Fruit fly (Drosophila melanogaster): ENCODE data around the gene Cyp4d20.

DNA sequence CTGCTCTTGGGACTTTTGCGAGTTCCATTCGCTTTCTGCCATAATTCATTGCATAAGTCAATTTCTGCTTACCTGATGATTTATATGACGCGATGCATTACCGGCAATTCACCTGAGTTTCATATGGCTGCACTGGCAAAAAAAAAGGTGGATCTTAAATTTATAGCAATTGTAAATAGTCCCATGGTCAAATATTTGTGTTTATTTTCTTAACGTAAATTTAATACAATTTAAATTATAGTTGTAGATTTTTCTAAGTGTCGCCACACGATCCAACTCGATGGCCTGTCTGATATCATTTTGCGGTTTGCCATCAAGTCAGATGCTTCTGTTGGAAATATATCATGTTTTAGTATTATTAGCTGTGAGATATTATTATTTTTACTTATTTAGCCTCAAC lies 3.2 kb upstream of the Cyp4d20 start:
- TF ChIP-seq psq (optimal IDR thresholded peaks at IDR 0.05) (no peak), h (optimal IDR thresholded peaks at IDR 0.05) (no peak), insv (optimal IDR thresholded peaks at IDR 0.05) (no peak), ttk (optimal IDR thresholded peaks at IDR 0.05) (no peak)
